Worm (Caenorhabditis elegans): ENCODE results near the gene tir-1.
"Not testable (repeated sequence)": the region's sequence is repeated elsewhere in the genome, so short reads cannot be mapped to it uniquely, and the experiment has no call there.

The tir-1 gene

ce11 chrIII:3873424-3873823 is 28.0 kb downstream of the tir-1 start:
- TF ChIP-seq W03F9.2 (tag; optimal IDR thresholded peaks at IDR 0.05) (no peak), him-1 (tag; optimal IDR thresholded peaks at IDR 0.05) (no peak), dao-5 (tag; optimal IDR thresholded peaks at IDR 0.05) (no peak)

ce11 chrIII:3872978-3873377 is 28.5 kb downstream of the tir-1 start:
- TF ChIP-seq W03F9.2 (tag; optimal IDR thresholded peaks at IDR 0.05) (no peak), him-1 (tag; optimal IDR thresholded peaks at IDR 0.05) (no peak), dao-5 (tag; optimal IDR thresholded peaks at IDR 0.05) (no peak)

ce11 chrIII:3871763-3872486 is 29.5 kb downstream of the tir-1 start:
- no peak for TF ChIP-seq him-1 (tag; optimal IDR thresholded peaks at IDR 0.05)
- TF ChIP-seq dao-5 (tag; optimal IDR thresholded peaks at IDR 0.05): no peak
- TF ChIP-seq W03F9.2 (tag; optimal IDR thresholded peaks at IDR 0.05): no peak

ce11 chrIII:3869292-3869781 is 32.1 kb downstream of the tir-1 start:
- no peak for TF ChIP-seq him-1 (tag; optimal IDR thresholded peaks at IDR 0.05)
- TF ChIP-seq W03F9.2 (tag; optimal IDR thresholded peaks at IDR 0.05): peak; percentile 66
- peak; percentile 49 for TF ChIP-seq dao-5 (tag; optimal IDR thresholded peaks at IDR 0.05)

- TF ChIP-seq W03F9.2 (tag; optimal IDR thresholded peaks at IDR 0.05) (no peak), him-1 (tag; optimal IDR thresholded peaks at IDR 0.05) (no peak), dao-5 (tag; optimal IDR thresholded peaks at IDR 0.05) (no peak)
These were observed 33.2 kb downstream of the tir-1 start for ce11 chrIII:3867937-3868929.

ce11 chrIII:3867378-3867904 is 34.0 kb downstream of the tir-1 start, which contains the start of gene rpl-3:
rpl-3 (plus strand) TSS chrIII:3867854.
- TF ChIP-seq him-1 (tag; optimal IDR thresholded peaks at IDR 0.05) (peak; percentile 100), W03F9.2 (tag; optimal IDR thresholded peaks at IDR 0.05) (peak; percentile 99), dao-5 (tag; optimal IDR thresholded peaks at IDR 0.05) (peak; percentile 95)

ce11 chrIII:3863814-3864507 is 37.5 kb downstream of the tir-1 start, which contains the start of gene acs-19:
acs-19 (plus strand) TSS chrIII:3864489.
- TF ChIP-seq him-1 (tag; optimal IDR thresholded peaks at IDR 0.05): no peak
- TF ChIP-seq W03F9.2 (tag; optimal IDR thresholded peaks at IDR 0.05): no peak
- TF ChIP-seq dao-5 (tag; optimal IDR thresholded peaks at IDR 0.05): no peak

ce11 chrIII:3862918-3863385 is 38.5 kb downstream of the tir-1 start, which contains the start of gene brc-1:
brc-1 (minus strand) TSS chrIII:3862968.
- peak; percentile 64 for TF ChIP-seq W03F9.2 (tag; optimal IDR thresholded peaks at IDR 0.05)
- no peak for TF ChIP-seq dao-5 (tag; optimal IDR thresholded peaks at IDR 0.05)
- TF ChIP-seq him-1 (tag; optimal IDR thresholded peaks at IDR 0.05): peak; percentile 83

- not testable (repeated sequence) for TF ChIP-seq him-1, W03F9.2, dao-5 (tag; optimal IDR thresholded peaks at IDR 0.05)
These were observed 49.3 kb downstream of the tir-1 start, which contains the start of gene cyp-25A4 for ce11 chrIII:3852030-3852579. cyp-25A4 (minus strand) TSS chrIII:3852080.

ce11 chrIII:3844746-3845145 is 56.7 kb downstream of the tir-1 start, which contains the start of gene maph-1.3:
maph-1.3 (plus strand) TSS chrIII:3844893.
- TF ChIP-seq dao-5, W03F9.2, him-1 (tag; optimal IDR thresholded peaks at IDR 0.05): not testable (repeated sequence)

ce11 chrIII:3843514-3843913 is 57.9 kb downstream of the tir-1 start, which contains the start of gene C36A4.4:
C36A4.4 (minus strand) TSS chrIII:3843614.
- not testable (repeated sequence) for TF ChIP-seq him-1, W03F9.2, dao-5 (tag; optimal IDR thresholded peaks at IDR 0.05)

ce11 chrIII:3840279-3840678 is 61.2 kb downstream of the tir-1 start, which contains the start of gene C36A4.11:
C36A4.11 (plus strand) TSS chrIII:3840579.
- not testable (repeated sequence) for TF ChIP-seq dao-5, him-1, W03F9.2 (tag; optimal IDR thresholded peaks at IDR 0.05)
